Fruit fly (Drosophila melanogaster) whole organism, embryonic: ENCODE results near the gene Paf-AHalpha.

Experiments used
- CG10209 ChIP-seq: fragments of 200-800 bp; sonication (Bioruptor generic); optimal IDR thresholded peaks from 3 replicates; lab custom pipeline; 2017; ENCODE audit warnings: missing biosample characterization, mild to moderate bottlenecking, missing genetic modification characterization, missing genetic modification reagents
- CG10366 ChIP-seq: fragments of 200-800 bp; sonication (Bioruptor generic); IDR thresholded peaks from 2 replicates; pipeline ENCODE4 v1.3.6; 2022; ENCODE audit warnings: missing biosample characterization, missing genetic modification characterization
- CG12659 ChIP-seq: fragments of 200-800 bp; sonication (Bioruptor generic); optimal IDR thresholded peaks from 3 replicates; lab custom pipeline; 2017; ENCODE audit warnings: mild to moderate bottlenecking, missing biosample characterization, missing genetic modification reagents, missing genetic modification characterization
- CG13123 ChIP-seq: fragments of 200-800 bp; sonication (Bioruptor generic); optimal IDR thresholded peaks from 2 replicates; lab custom pipeline; 2016; ENCODE audit warnings: missing biosample characterization, missing genetic modification characterization
- CG14710 ChIP-seq: fragments of 200-800 bp; sonication (Bioruptor generic); optimal IDR thresholded peaks from 3 replicates; lab custom pipeline; 2019; ENCODE audit warnings: missing biosample characterization, mild to moderate bottlenecking, missing genetic modification characterization, moderate library complexity
- CG15011 ChIP-seq: fragments of 200-800 bp; sonication (Bioruptor generic); optimal IDR thresholded peaks from 3 replicates; lab custom pipeline; 2018; ENCODE audit warnings: missing biosample characterization, mild to moderate bottlenecking, missing genetic modification characterization
- CG1529 ChIP-seq: fragments of 200-800 bp; sonication (Bioruptor generic); optimal IDR thresholded peaks from 3 replicates; lab custom pipeline; 2018; ENCODE audit warnings: missing biosample characterization, missing genetic modification characterization
- CG15601 ChIP-seq: fragments of 200-800 bp; sonication (Bioruptor generic); optimal IDR thresholded peaks from 3 replicates; lab custom pipeline; 2019; ENCODE audit warnings: missing biosample characterization, mild to moderate bottlenecking, missing genetic modification characterization, moderate library complexity
- CG15696 ChIP-seq: fragments of 200-800 bp; sonication (Bioruptor generic); optimal IDR thresholded peaks from 2 replicates; lab custom pipeline; 2019; ENCODE audit warnings: missing biosample characterization, mild to moderate bottlenecking, missing genetic modification characterization, moderate library complexity
- CG16813 ChIP-seq: fragments of 200-800 bp; sonication (Bioruptor generic); IDR thresholded peaks from 3 replicates; pipeline ENCODE4 v1.3.6; 2022; ENCODE audit warnings: missing biosample characterization, missing genetic modification characterization; ENCODE audit not compliant: partially characterized antibody
- CG18011 ChIP-seq: fragments of 200-800 bp; sonication (Bioruptor generic); optimal IDR thresholded peaks from 2 replicates; lab custom pipeline; 2017; ENCODE audit warnings: missing biosample characterization, missing genetic modification characterization, mild to moderate bottlenecking, moderate library complexity, missing genotype
- CG1832 ChIP-seq: fragments of 200-800 bp; sonication (Bioruptor generic); optimal IDR thresholded peaks from 2 replicates; lab custom pipeline; 2017; ENCODE audit warnings: missing biosample characterization, mild to moderate bottlenecking, missing genetic modification characterization, inconsistent platforms
- CG2199 ChIP-seq: fragments of 200-800 bp; sonication (Bioruptor generic); IDR thresholded peaks from 3 replicates; pipeline ENCODE4 v1.3.6; 2022; ENCODE audit warnings: missing biosample characterization, missing genetic modification characterization
- CG3281 ChIP-seq: fragments of 200-800 bp; sonication (Bioruptor generic); optimal IDR thresholded peaks from 3 replicates; lab custom pipeline; 2017; ENCODE audit warnings: missing biosample characterization, mild to moderate bottlenecking, missing genetic modification characterization
- CG42726 ChIP-seq: fragments of 200-800 bp; sonication (Bioruptor generic); IDR thresholded peaks from 2 replicates; pipeline ENCODE4 v1.3.6; 2022; ENCODE audit warnings: missing biosample characterization, missing genetic modification characterization; ENCODE audit not compliant: partially characterized antibody
- CG4424 ChIP-seq: fragments of 200-800 bp; sonication (Bioruptor generic); optimal IDR thresholded peaks from 3 replicates; lab custom pipeline; 2016; ENCODE audit warnings: missing biosample characterization, missing genetic modification characterization
- CG5180 ChIP-seq: fragments of 200-800 bp; sonication (Bioruptor generic); optimal IDR thresholded peaks from 3 replicates; lab custom pipeline; 2017; ENCODE audit warnings: missing biosample characterization, missing genetic modification characterization, mild to moderate bottlenecking, moderate library complexity, missing genetic modification reagents
- CG6689 ChIP-seq: fragments of 200-800 bp; sonication (Bioruptor generic); IDR thresholded peaks from 2 replicates; pipeline ENCODE4 v1.3.6; 2022; ENCODE audit warnings: missing biosample characterization, missing genetic modification characterization
- CG6791 ChIP-seq: fragments of 200-800 bp; sonication (Bioruptor generic); IDR thresholded peaks from 3 replicates; pipeline ENCODE4 v1.3.6; 2022; ENCODE audit warnings: missing biosample characterization, missing genetic modification characterization; ENCODE audit not compliant: partially characterized antibody
- D19A ChIP-seq: fragments of 200-800 bp; optimal IDR thresholded peaks from 3 replicates; lab custom pipeline; 2019; ENCODE audit warnings: missing biosample characterization, mild to moderate bottlenecking, missing genetic modification characterization, moderate library complexity
- H15 ChIP-seq: fragments of 200-800 bp; sonication (Bioruptor generic); IDR thresholded peaks from 3 replicates; pipeline ENCODE4 v1.3.6; 2022; ENCODE audit warnings: missing biosample characterization, missing genetic modification characterization
- MESR4 ChIP-seq: fragments of 200-800 bp; sonication (Bioruptor generic); optimal IDR thresholded peaks from 2 replicates; lab custom pipeline; 2018; ENCODE audit warnings: missing biosample characterization, mild to moderate bottlenecking, missing genetic modification characterization, moderate library complexity
- NC2α ChIP-seq: fragments of 200-800 bp; sonication (Bioruptor generic); optimal IDR thresholded peaks from 2 replicates; lab custom pipeline; 2016; ENCODE audit warnings: missing biosample characterization, missing genetic modification characterization
- NFAT ChIP-seq: fragments of 200-800 bp; sonication (Bioruptor generic); IDR thresholded peaks from 2 replicates; pipeline ENCODE4 v1.3.6; 2022; ENCODE audit warnings: missing biosample characterization, missing genetic modification characterization
- Scr ChIP-seq: fragments of 200-800 bp; sonication (Bioruptor generic); IDR thresholded peaks from 2 replicates; pipeline ENCODE4 v1.3.6; 2022; ENCODE audit warnings: missing biosample characterization, missing genetic modification characterization; ENCODE audit not compliant: partially characterized antibody
- Xbp1 ChIP-seq: fragments of 200-800 bp; sonication (Bioruptor generic); optimal IDR thresholded peaks from 3 replicates; lab custom pipeline; 2016; ENCODE audit warnings: missing biosample characterization, mild to moderate bottlenecking, missing genetic modification characterization
- abd-A ChIP-seq: fragments of 200-800 bp; sonication (Bioruptor generic); optimal IDR thresholded peaks from 3 replicates; lab custom pipeline; 2019; ENCODE audit warnings: missing biosample characterization, mild to moderate bottlenecking, missing genetic modification characterization, moderate library complexity
- bbx ChIP-seq: fragments of 200-800 bp; sonication (Bioruptor generic); IDR thresholded peaks from 2 replicates; pipeline ENCODE4 v1.3.6; 2022; ENCODE audit warnings: missing biosample characterization, missing genetic modification characterization; ENCODE audit not compliant: partially characterized antibody
- br ChIP-seq: fragments of >200 bp; optimal IDR thresholded peaks from 2 replicates; lab custom pipeline; 2017
- cato ChIP-seq: fragments of 200-800 bp; sonication (Bioruptor generic); optimal IDR thresholded peaks from 2 replicates; lab custom pipeline; 2016; ENCODE audit warnings: missing biosample characterization, missing genetic modification characterization, borderline replicate concordance
- chif ChIP-seq, 2 experiments: fragments of 200-800 bp; sonication (Bioruptor generic); optimal IDR thresholded peaks; 3 replicates each; lab custom pipeline; 2016; ENCODE audit warnings: missing biosample characterization in 2 of 2, missing genetic modification characterization in 2 of 2
- croc ChIP-seq: fragments of 200-800 bp; sonication (Bioruptor generic); conservative IDR thresholded peaks from 3 replicates; pipeline ENCODE4 v1.3.6; 2022; ENCODE audit warnings: missing biosample characterization, missing genetic modification characterization
- da ChIP-seq: fragments of 200-800 bp; sonication (Bioruptor generic); optimal IDR thresholded peaks from 2 replicates; lab custom pipeline; 2016; ENCODE audit warnings: missing biosample characterization, missing genetic modification characterization
- danr ChIP-seq: fragments of 200-800 bp; sonication (Bioruptor generic); IDR thresholded peaks from 2 replicates; pipeline ENCODE4 v1.3.6; 2022; ENCODE audit warnings: missing biosample characterization, missing genetic modification characterization
- dimm ChIP-seq: fragments of 200-800 bp; sonication (Bioruptor generic); IDR thresholded peaks from 2 replicates; pipeline ENCODE4 v1.3.6; 2022; ENCODE audit warnings: missing biosample characterization, missing genetic modification characterization
- dmrt99B ChIP-seq: fragments of 200-800 bp; sonication (Bioruptor generic); optimal IDR thresholded peaks from 2 replicates; lab custom pipeline; 2018; ENCODE audit warnings: missing biosample characterization, mild to moderate bottlenecking, missing genetic modification characterization, moderate library complexity
- ftz-f1 ChIP-seq: fragments of 200-800 bp; sonication (Bioruptor generic); optimal IDR thresholded peaks from 2 replicates; lab custom pipeline; 2016; ENCODE audit warnings: missing biosample characterization, missing genetic modification characterization
- grn ChIP-seq: fragments of 200-800 bp; sonication (Bioruptor generic); optimal IDR thresholded peaks from 3 replicates; lab custom pipeline; 2017; ENCODE audit warnings: missing biosample characterization, missing genetic modification characterization
- insv ChIP-seq, 2 experiments: fragments of 200-800 bp; sonication (Bioruptor generic); optimal IDR thresholded peaks; 3 replicates each; lab custom pipeline; 2016 to 2018; ENCODE audit warnings: missing biosample characterization in 2 of 2, missing genetic modification characterization in 2 of 2
- luna ChIP-seq: fragments of 200-800 bp; sonication (Bioruptor generic); optimal IDR thresholded peaks from 2 replicates; lab custom pipeline; 2016; ENCODE audit warnings: missing biosample characterization, missing genetic modification characterization
- nerfin-1 ChIP-seq: fragments of 200-800 bp; sonication (Bioruptor generic); optimal IDR thresholded peaks from 3 replicates; lab custom pipeline; 2019; ENCODE audit warnings: missing biosample characterization, mild to moderate bottlenecking, missing genetic modification characterization, moderate library complexity
- ranshi ChIP-seq: fragments of 200-800 bp; sonication (Bioruptor generic); IDR thresholded peaks from 2 replicates; pipeline ENCODE4 v1.3.6; 2022; ENCODE audit warnings: missing biosample characterization, missing genetic modification characterization
- sc ChIP-seq, 3 experiments: fragments of >200 bp in 2 of 3; fragments of 200-800 bp in 1 of 3; sonication (Bioruptor generic) in 1 of 3; optimal IDR thresholded peaks; 2 replicates in 2 of 3; 3 replicates in 1 of 3; lab custom pipeline; 2017; ENCODE audit warnings: mild to moderate bottlenecking in 1 of 3, missing biosample characterization in 1 of 3, missing genetic modification characterization in 1 of 3, missing genetic modification reagents in 1 of 3
- sd ChIP-seq: fragments of 200-800 bp; sonication (Bioruptor generic); optimal IDR thresholded peaks from 3 replicates; lab custom pipeline; 2018; ENCODE audit warnings: missing biosample characterization, mild to moderate bottlenecking, missing genetic modification characterization, moderate library complexity
- sens ChIP-seq: fragments of 200-800 bp; sonication (Bioruptor generic); peaks from one replicate; lab custom pipeline; 2016; ENCODE audit warnings: missing biosample characterization, missing genetic modification characterization
- sqz ChIP-seq: fragments of 200-800 bp; sonication (Bioruptor generic); optimal IDR thresholded peaks from 3 replicates; lab custom pipeline; 2018; ENCODE audit warnings: missing biosample characterization, mild to moderate bottlenecking, missing genetic modification characterization

Gene Paf-AHalpha

DNA sequence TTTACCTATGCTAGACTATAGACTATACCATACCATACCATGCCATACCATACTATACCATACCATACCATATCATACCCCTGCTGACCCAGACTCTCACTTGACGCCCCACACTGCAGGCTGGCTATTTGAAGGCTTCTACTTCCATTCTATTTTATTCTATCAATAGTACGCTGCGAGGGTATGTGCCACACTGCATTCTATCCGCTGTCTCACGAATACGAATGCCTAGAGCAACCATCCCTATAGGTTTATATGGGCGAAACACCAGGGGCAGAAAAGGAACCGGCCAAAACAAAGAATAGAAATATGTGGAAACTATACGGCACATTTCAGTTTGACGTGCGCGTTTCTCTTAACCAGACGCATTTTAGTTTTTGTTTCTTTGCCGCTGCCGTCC is 32.4 kb upstream of the Paf-AHalpha start (continued):
- no peak for TF ChIP-seq CG42726 (GFP tag; lab: Robert Waterston, UW)
- peak; percentile 46; the same call in 1 of the 2 replicates for TF ChIP-seq bbx (GFP tag; lab: Robert Waterston, UW)
- TF ChIP-seq grn (GFP tag; lab: Kevin White, UChicago), result no peak
- TF ChIP-seq NFAT (GFP tag; lab: Robert Waterston, UW), result no peak
- no peak for TF ChIP-seq chif (GFP tag; optimal IDR thresholded peaks at IDR 0.05; lab: Kevin White, UChicago)
- TF ChIP-seq CG18011 (GFP tag; lab: Kevin White, UChicago), result no peak
- peak; percentile 96; the same call in 2 of the 3 replicates for TF ChIP-seq CG2199 (GFP tag; lab: Robert Waterston, UW)
- TF ChIP-seq NC2α (GFP tag; lab: Kevin White, UChicago), result no peak
- TF ChIP-seq CG16813 (GFP tag; lab: Robert Waterston, UW), result 0 out of 3 replicates have a peak, but pooled peaks have one; percentile 25
- peak in 1 of 2 experiments; percentile 30 for TF ChIP-seq insv (GFP tag; optimal IDR thresholded peaks at IDR 0.05; lab: Kevin White, UChicago)
- TF ChIP-seq br (lab: Kevin White, UChicago), result no peak
- no peak for TF ChIP-seq da (GFP tag; lab: Kevin White, UChicago)
- no peak for TF ChIP-seq ranshi (GFP tag; lab: Robert Waterston, UW)
- peak; percentile 62; the same call in 1 of the 3 replicates for TF ChIP-seq CG6791 (GFP tag; lab: Robert Waterston, UW)
- no peak for TF ChIP-seq luna (GFP tag; lab: Kevin White, UChicago)
- no peak for TF ChIP-seq dmrt99B (tag; lab: Kevin White, UChicago)
- no peak for TF ChIP-seq CG1832 (GFP tag; lab: Kevin White, UChicago)
- TF ChIP-seq dimm (GFP tag; lab: Robert Waterston, UW), result no peak
- TF ChIP-seq MESR4 (GFP tag; lab: Kevin White, UChicago), result no peak
- TF ChIP-seq Xbp1 (GFP tag; lab: Kevin White, UChicago), result no peak
- no peak for TF ChIP-seq sqz (GFP tag; lab: Kevin White, UChicago)
- TF ChIP-seq D19A, result peak; percentile 5
- TF ChIP-seq croc (GFP tag; lab: Robert Waterston, UW), result no peak
- TF ChIP-seq CG10209 (GFP tag; lab: Kevin White, UChicago), result no peak
- TF ChIP-seq CG10366 (GFP tag; lab: Robert Waterston, UW), result no peak
- no peak for TF ChIP-seq CG1529 (GFP tag; lab: Kevin White, UChicago)
- TF ChIP-seq Scr (GFP tag; lab: Robert Waterston, UW), result no peak
- peak; percentile 33 for TF ChIP-seq sens
- no peak for TF ChIP-seq abd-A (tag; lab: Kevin White, UChicago)
- TF ChIP-seq danr (GFP tag; lab: Robert Waterston, UW), result no peak
- TF ChIP-seq CG6689 (GFP tag; lab: Robert Waterston, UW), result no peak
- peak; percentile 10 for TF ChIP-seq CG5180
- TF ChIP-seq ftz-f1 (GFP tag; lab: Kevin White, UChicago), result no peak
- TF ChIP-seq cato (GFP tag; lab: Kevin White, UChicago), result no peak
- TF ChIP-seq CG15011, result no peak
- peak; percentile 25 for TF ChIP-seq CG15696
- TF ChIP-seq CG3281 (GFP tag; lab: Kevin White, UChicago), result no peak
- TF ChIP-seq CG14710 (tag; lab: Kevin White, UChicago), result no peak
- TF ChIP-seq nerfin-1 (tag; lab: Kevin White, UChicago), result peak; percentile 90
- no peak for TF ChIP-seq CG4424 (GFP tag; lab: Kevin White, UChicago)
- TF ChIP-seq H15 (GFP tag; lab: Robert Waterston, UW), result no peak
- peak; percentile 89 for TF ChIP-seq sd (tag; lab: Kevin White, UChicago)
- no peak for TF ChIP-seq CG13123
- TF ChIP-seq CG15601 (tag; lab: Kevin White, UChicago), result no peak
- TF ChIP-seq CG12659 (GFP tag; lab: Kevin White, UChicago), result no peak
- TF ChIP-seq sc (optimal IDR thresholded peaks at IDR 0.05; lab: Kevin White, UChicago), result no peak
- no peak for TF ChIP-seq sc (GFP tag; optimal IDR thresholded peaks at IDR 0.05; lab: Kevin White, UChicago)
